Fruit fly (Drosophila melanogaster) whole organism, pupa: ENCODE results near the gene CG9175.

Experiments used
- CG10348 ChIP-seq: fragments of 200-800 bp; sonication (Bioruptor generic); IDR thresholded peaks from 2 replicates; pipeline ENCODE4 v1.3.6; 2022; ENCODE audit warnings: missing biosample characterization, missing genetic modification characterization
- CG12605 ChIP-seq: fragments of 200-800 bp; sonication (Bioruptor generic); IDR thresholded peaks from 2 replicates; pipeline ENCODE4 v1.3.6; 2022; ENCODE audit warnings: missing biosample characterization, missing genetic modification characterization
- CG13204 ChIP-seq: fragments of 200-800 bp; sonication (Bioruptor generic); optimal IDR thresholded peaks from 2 replicates; lab custom pipeline; 2018; ENCODE audit warnings: missing biosample characterization, mild to moderate bottlenecking, missing genetic modification characterization, moderate library complexity
- CG14655 ChIP-seq: fragments of 200-800 bp; sonication (Bioruptor generic); optimal IDR thresholded peaks from 3 replicates; lab custom pipeline; 2017; ENCODE audit warnings: mild to moderate bottlenecking, missing biosample characterization, missing genetic modification reagents, missing genetic modification characterization
- CG15710 ChIP-seq: fragments of 200-800 bp; sonication (Bioruptor generic); optimal IDR thresholded peaks from 2 replicates; lab custom pipeline; 2018; ENCODE audit warnings: missing biosample characterization, mild to moderate bottlenecking, missing genetic modification characterization, moderate library complexity
- CG17806 ChIP-seq: fragments of 200-800 bp; sonication (Bioruptor generic); optimal IDR thresholded peaks from 2 replicates; lab custom pipeline; 2018; ENCODE audit warnings: missing biosample characterization, mild to moderate bottlenecking, missing genetic modification characterization, moderate library complexity
- CG32121 ChIP-seq: fragments of 200-800 bp; sonication (Bioruptor generic); IDR thresholded peaks from 2 replicates; pipeline ENCODE4 v1.3.6; 2022; ENCODE audit warnings: missing biosample characterization, missing genetic modification characterization
- CG34367 ChIP-seq: fragments of 200-800 bp; sonication (Bioruptor generic); optimal IDR thresholded peaks from 2 replicates; lab custom pipeline; 2018; ENCODE audit warnings: missing biosample characterization, mild to moderate bottlenecking, missing genetic modification characterization
- CG4496 ChIP-seq: fragments of 200-800 bp; sonication (Bioruptor generic); IDR thresholded peaks from 3 replicates; pipeline ENCODE4 v1.3.6; 2022; ENCODE audit warnings: missing biosample characterization, missing genetic modification characterization
- CG8159 ChIP-seq: fragments of 200-800 bp; sonication (Bioruptor generic); optimal IDR thresholded peaks from 3 replicates; lab custom pipeline; 2018; ENCODE audit warnings: missing biosample characterization, mild to moderate bottlenecking, missing genetic modification characterization, moderate library complexity
- CG8301 ChIP-seq: fragments of 200-800 bp; sonication (Bioruptor generic); optimal IDR thresholded peaks from 2 replicates; lab custom pipeline; 2018; ENCODE audit warnings: missing biosample characterization, mild to moderate bottlenecking, missing genetic modification characterization
- CG9948 ChIP-seq: fragments of 200-800 bp; sonication (Bioruptor generic); optimal IDR thresholded peaks from 2 replicates; lab custom pipeline; 2018; ENCODE audit warnings: missing biosample characterization, mild to moderate bottlenecking, missing genetic modification characterization, moderate library complexity
- D1 ChIP-seq: fragments of 200-800 bp; sonication (Bioruptor generic); optimal IDR thresholded peaks from 2 replicates; lab custom pipeline; 2018; ENCODE audit warnings: missing biosample characterization, mild to moderate bottlenecking, missing genetic modification characterization, moderate library complexity
- EcR ChIP-seq: fragments of 200-800 bp; sonication (Bioruptor generic); optimal IDR thresholded peaks from 3 replicates; lab custom pipeline; 2019; ENCODE audit warnings: missing biosample characterization, missing genetic modification characterization, mild to moderate bottlenecking, moderate library complexity, missing genetic modification reagents
- Ets98B ChIP-seq: fragments of 200-800 bp; sonication (Bioruptor generic); IDR thresholded peaks from 2 replicates; pipeline ENCODE4 v1.3.6; 2022; ENCODE audit warnings: missing biosample characterization, missing genetic modification characterization
- Pif1A ChIP-seq: fragments of 200-800 bp; sonication (Bioruptor generic); optimal IDR thresholded peaks from 3 replicates; lab custom pipeline; 2016; ENCODE audit warnings: missing biosample characterization, missing genetic modification characterization
- Pif1B ChIP-seq: fragments of 200-800 bp; sonication (Bioruptor generic); optimal IDR thresholded peaks from 3 replicates; lab custom pipeline; 2016; ENCODE audit warnings: missing biosample characterization, missing genetic modification characterization
- Snoo ChIP-seq: fragments of 200-800 bp; sonication (Bioruptor generic); optimal IDR thresholded peaks from 3 replicates; lab custom pipeline; 2017; ENCODE audit warnings: missing biosample characterization, mild to moderate bottlenecking, missing genetic modification characterization, inconsistent platforms
- fd96Ca ChIP-seq: fragments of 200-800 bp; sonication (Bioruptor generic); IDR thresholded peaks from 3 replicates; pipeline ENCODE4 v1.3.6; 2022; ENCODE audit warnings: missing biosample characterization, missing genetic modification characterization
- gl ChIP-seq: fragments of 200-800 bp; sonication (Bioruptor generic); optimal IDR thresholded peaks from 2 replicates; lab custom pipeline; 2018; ENCODE audit warnings: missing biosample characterization, mild to moderate bottlenecking, missing genetic modification characterization
- rn ChIP-seq: fragments of 200-800 bp; sonication (Bioruptor generic); IDR thresholded peaks from 2 replicates; pipeline ENCODE4 v1.3.6; 2022; ENCODE audit warnings: missing biosample characterization, missing genetic modification characterization

The CG9175 gene

DNA sequence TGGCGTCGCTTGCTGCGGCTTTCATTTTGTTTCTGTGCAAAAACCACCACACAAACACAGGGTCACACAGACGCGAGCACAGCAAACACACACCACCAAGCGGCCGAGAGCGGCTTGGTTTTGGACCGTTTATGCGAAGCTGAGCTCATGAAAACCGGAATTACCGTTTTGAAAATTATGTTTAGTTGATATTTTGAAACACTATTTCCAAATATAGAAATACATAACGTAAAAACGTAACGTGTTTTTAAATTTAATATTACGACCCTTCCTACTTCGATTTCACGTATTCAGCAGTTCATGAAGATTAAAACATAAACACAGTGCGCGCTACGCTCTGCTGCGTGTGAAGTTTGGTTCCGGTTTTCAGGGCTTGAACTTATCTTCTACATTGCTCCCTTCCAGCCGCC, 47.5 kb downstream of the CG9175 start:
- TF ChIP-seq CG34367 (peak; percentile 94), CG9948 (tag; lab: Kevin White, UChicago) (peak; percentile 90), gl (peak; percentile 93), CG14655 (peak; percentile 93), CG15710 (peak; percentile 94), CG8159 (peak; percentile 94), D1 (tag; lab: Kevin White, UChicago) (no peak), CG4496 (GFP tag; lab: Robert Waterston, UW) (peak; percentile 96), CG8301 (peak; percentile 97), CG12605 (GFP tag; lab: Robert Waterston, UW) (peak; percentile 97), Pif1B (GFP tag; lab: Kevin White, UChicago) (peak; percentile 96), Ets98B (GFP tag; lab: Robert Waterston, UW) (peak; percentile 97), fd96Ca (GFP tag; lab: Robert Waterston, UW) (peak; percentile 94), Pif1A (GFP tag; lab: Kevin White, UChicago) (peak; percentile 98), CG32121 (peak; percentile 95), CG13204 (GFP tag; lab: Kevin White, UChicago) (peak; percentile 93), CG10348 (GFP tag; lab: Robert Waterston, UW) (no peak), EcR (GFP tag; lab: Kevin White, UChicago) (peak; percentile 72), Snoo (tag; lab: Kevin White, UChicago) (peak; percentile 96), rn (GFP tag; lab: Robert Waterston, UW) (peak; percentile 65; the same call in 1 of the 2 replicates), CG17806 (peak; percentile 93)
- TF ChIP-seq, all 21 proteins: peak for 19

DNA sequence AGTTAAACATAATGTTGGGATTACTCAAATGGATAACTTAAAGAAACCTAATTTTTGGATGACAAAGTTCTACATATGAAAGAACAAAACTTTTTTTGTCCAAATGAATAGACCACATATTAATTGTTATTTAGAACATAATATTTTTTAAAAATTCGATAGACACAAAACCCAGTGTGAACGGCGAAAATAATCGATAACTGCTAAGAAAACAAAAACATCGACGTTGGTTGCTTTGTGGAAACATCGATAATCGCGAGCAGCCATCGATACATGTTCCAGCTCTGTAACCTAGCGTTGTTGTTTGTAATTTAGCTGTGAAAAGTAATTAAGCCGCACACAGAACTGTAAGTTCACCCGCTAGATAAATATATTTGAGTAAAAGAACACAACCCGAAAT, 48.2 kb downstream of the CG9175 start, which contains the start of gene CG9135:
TSS of gene CG9135 (plus strand) at position 226 of the 400 bp plus-strand sequence.
- no peak for TF ChIP-seq CG13204 (GFP tag; lab: Kevin White, UChicago)
- TF ChIP-seq Pif1B (GFP tag; lab: Kevin White, UChicago) = no peak
- TF ChIP-seq CG9948 (tag; lab: Kevin White, UChicago) = no peak
- peak; percentile 8; the same call in 1 of the 3 replicates for TF ChIP-seq CG4496 (GFP tag; lab: Robert Waterston, UW)
- TF ChIP-seq, all 21 proteins: peak for 1

DNA sequence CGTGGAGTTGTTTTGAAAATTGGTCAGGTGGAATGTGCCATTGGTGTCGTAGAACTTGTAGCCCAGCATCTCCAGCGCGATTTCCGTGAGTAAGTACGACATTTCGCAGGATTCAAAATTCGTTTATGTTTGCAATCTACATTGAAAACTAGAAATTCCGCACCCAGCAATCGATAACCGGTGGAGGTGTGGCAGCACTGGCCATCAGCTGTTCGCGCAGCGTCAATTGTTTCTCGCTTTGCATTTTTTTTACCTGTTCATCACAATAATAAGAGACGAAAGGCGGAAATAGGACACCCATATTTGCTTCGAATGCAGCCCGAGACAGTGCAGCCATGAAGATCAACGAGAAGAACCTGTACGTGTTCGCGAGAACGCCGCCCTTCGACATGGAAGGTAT, 50.2 kb downstream of the CG9175 start, which contains the start of the genes CG34179 and slmo:
TSS of gene CG34179 (minus strand) at position 165 of the 400 bp plus-strand sequence.
TSS of gene slmo (minus strand) at position 165 of the 400 bp plus-strand sequence.
- TF ChIP-seq CG4496 (GFP tag; lab: Robert Waterston, UW) (no peak), CG8159 (no peak), CG8301 (no peak), rn (GFP tag; lab: Robert Waterston, UW) (no peak), Pif1B (GFP tag; lab: Kevin White, UChicago) (no peak), Snoo (tag; lab: Kevin White, UChicago) (no peak), CG10348 (GFP tag; lab: Robert Waterston, UW) (no peak), gl (no peak), CG17806 (no peak), CG15710 (no peak), Ets98B (GFP tag; lab: Robert Waterston, UW) (no peak), Pif1A (GFP tag; lab: Kevin White, UChicago) (no peak), CG14655 (no peak)
- TF ChIP-seq, all 21 proteins: peak for 0

DNA sequence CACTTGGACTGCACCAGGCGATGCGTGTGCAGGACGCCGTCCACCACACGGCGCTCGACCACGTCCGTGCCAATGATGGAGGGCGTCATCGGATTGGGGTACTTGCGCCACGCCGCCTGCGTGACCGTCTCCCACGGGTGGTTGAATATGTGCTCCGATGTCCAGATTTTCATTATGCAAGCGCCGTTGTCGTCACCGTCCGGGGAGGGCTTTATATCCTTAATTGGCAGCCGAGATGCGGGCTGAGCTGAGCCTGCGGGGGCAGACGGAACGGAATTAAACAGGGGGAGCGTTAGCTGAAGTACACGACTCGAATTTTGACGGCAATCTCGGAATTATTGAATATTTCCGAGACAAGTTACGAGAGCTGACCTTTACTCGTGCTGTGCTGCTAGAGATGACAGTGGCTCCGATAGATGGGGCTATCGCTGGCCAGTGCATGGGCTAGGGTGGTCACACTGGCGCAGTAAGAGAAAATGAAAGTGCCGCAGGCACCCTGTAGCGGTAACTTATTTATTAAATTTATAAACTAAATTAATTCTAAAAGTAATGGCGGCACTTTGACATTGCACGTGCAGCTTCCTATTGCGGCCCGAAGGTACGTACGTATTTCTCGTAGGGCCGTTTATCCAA, 51.1 kb downstream of the CG9175 start, which contains the start of gene IPIP:
TSS of gene IPIP (plus strand) at position 475 of the 633 bp plus-strand sequence.
- TF ChIP-seq CG15710 = peak; percentile 2
- peak; percentile 32; the same call in 1 of the 2 replicates for TF ChIP-seq Ets98B (GFP tag; lab: Robert Waterston, UW)
- peak; percentile 50; the same call in 1 of the 3 replicates for TF ChIP-seq CG4496 (GFP tag; lab: Robert Waterston, UW)
- no peak for TF ChIP-seq CG10348 (GFP tag; lab: Robert Waterston, UW)
- TF ChIP-seq fd96Ca (GFP tag; lab: Robert Waterston, UW) = no peak
- no peak for TF ChIP-seq gl
- no peak for TF ChIP-seq Pif1A (GFP tag; lab: Kevin White, UChicago)
- TF ChIP-seq CG14655 = no peak
- TF ChIP-seq CG8159 = peak; percentile 7
- TF ChIP-seq CG12605 (GFP tag; lab: Robert Waterston, UW) = no peak
- TF ChIP-seq Snoo (tag; lab: Kevin White, UChicago) = peak; percentile 24
- no peak for TF ChIP-seq CG8301
- peak; percentile 17 for TF ChIP-seq Pif1B (GFP tag; lab: Kevin White, UChicago)

DNA sequence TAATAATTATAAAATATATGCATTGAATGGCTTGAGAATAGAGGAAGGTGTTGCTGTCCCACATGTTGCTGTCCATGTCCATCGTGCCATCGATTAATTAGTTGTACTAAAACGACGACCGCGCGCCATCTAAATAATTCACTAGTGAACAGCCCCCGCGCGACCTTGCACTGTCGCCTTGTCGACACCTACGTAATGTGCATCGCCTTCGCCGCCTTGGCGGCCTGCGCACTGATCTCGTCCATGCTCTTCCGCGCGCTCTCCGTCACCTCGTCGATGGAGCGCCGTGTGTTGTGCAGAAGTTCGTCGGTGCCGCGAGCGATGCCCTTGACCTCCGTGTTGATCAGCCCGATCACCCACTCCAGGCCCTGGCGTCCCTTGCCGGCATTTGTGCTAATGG, 51.9 kb downstream of the CG9175 start:
- TF ChIP-seq CG32121 = no peak
- TF ChIP-seq, all 21 proteins: peak for 0
